Worm (Caenorhabditis elegans) whole organism, late embryonic: ENCODE results near the gene his-40.

ENCODE experiments used
- C08G9.2 ChIP-seq: sonication (generic microtip); optimal IDR thresholded peaks from 2 replicates; lab custom pipeline; 2016; ENCODE audit warnings: mild to moderate bottlenecking, missing genetic modification characterization, moderate library complexity, missing compliant biosample characterization
- C38D4.7 ChIP-seq: fragments of 200-800 bp; sonication (Bioruptor generic); optimal IDR thresholded peaks from 2 replicates; lab custom pipeline; 2018; ENCODE audit warnings: mild to moderate bottlenecking, missing genetic modification characterization, moderate library complexity, missing compliant biosample characterization
- K02D7.2 ChIP-seq: sonication (generic microtip); optimal IDR thresholded peaks from 2 replicates; lab custom pipeline; 2017; ENCODE audit warnings: mild to moderate bottlenecking, missing genetic modification characterization, missing compliant biosample characterization
- K09A11.1 ChIP-seq: sonication (generic microtip); optimal IDR thresholded peaks from 2 replicates; lab custom pipeline; 2017; ENCODE audit warnings: antibody characterized with exemption, mild to moderate bottlenecking, missing genetic modification characterization, missing compliant biosample characterization; ENCODE audit not compliant: insufficient read depth
- T23F11.4 ChIP-seq: fragments of 200-800 bp; sonication (Bioruptor generic); optimal IDR thresholded peaks from 2 replicates; lab custom pipeline; 2018; ENCODE audit warnings: mild to moderate bottlenecking, missing genetic modification characterization, missing compliant biosample characterization
- Y22D7AL.16 ChIP-seq: sonication (generic microtip); optimal IDR thresholded peaks from 2 replicates; lab custom pipeline; 2016; ENCODE audit warnings: missing genetic modification characterization, missing compliant biosample characterization
- ceh-14 ChIP-seq: sonication (generic microtip); optimal IDR thresholded peaks from 2 replicates; lab custom pipeline; 2016; ENCODE audit warnings: missing genotype, missing genetic modification characterization, missing compliant biosample characterization
- ceh-19 ChIP-seq: fragments of 200-800 bp; sonication (Bioruptor generic); optimal IDR thresholded peaks from 2 replicates; lab custom pipeline; 2018; ENCODE audit warnings: mild to moderate bottlenecking, missing genetic modification characterization, missing compliant biosample characterization
- ceh-2 ChIP-seq: sonication (generic microtip); optimal IDR thresholded peaks from 2 replicates; lab custom pipeline; 2016; ENCODE audit warnings: missing genotype, missing genetic modification characterization, missing compliant biosample characterization
- ceh-30 ChIP-seq: fragments of 150-350 bp; optimal IDR thresholded peaks from 2 replicates; lab custom pipeline; 2014; ENCODE audit warnings: missing biosample characterization, missing genetic modification characterization
- ceh-31 ChIP-seq: sonication (generic microtip); optimal IDR thresholded peaks from 2 replicates; lab custom pipeline; 2016; ENCODE audit warnings: missing genetic modification characterization, missing compliant biosample characterization
- ceh-34 ChIP-seq: sonication (generic microtip); optimal IDR thresholded peaks from 2 replicates; lab custom pipeline; 2016; ENCODE audit warnings: mild to moderate bottlenecking, missing genetic modification characterization, missing compliant biosample characterization
- ceh-6 ChIP-seq: fragments of 200-800 bp; sonication (Bioruptor generic); optimal IDR thresholded peaks from 2 replicates; lab custom pipeline; 2018; ENCODE audit warnings: mild to moderate bottlenecking, missing genetic modification characterization, missing compliant biosample characterization
- elt-2 ChIP-seq: sonication (generic microtip); optimal IDR thresholded peaks from 2 replicates; lab custom pipeline; 2016; ENCODE audit warnings: missing genetic modification reagents, missing genetic modification characterization, missing compliant biosample characterization
- elt-4 ChIP-seq: sonication (generic microtip); optimal IDR thresholded peaks from 2 replicates; lab custom pipeline; 2016; ENCODE audit warnings: missing genetic modification characterization, missing compliant biosample characterization
- fax-1 ChIP-seq: sonication (generic microtip); optimal IDR thresholded peaks from 2 replicates; lab custom pipeline; 2016; ENCODE audit warnings: missing genotype, missing genetic modification characterization, missing compliant biosample characterization
- fkh-10 ChIP-seq: fragments of 150-350 bp; optimal IDR thresholded peaks from 2 replicates; lab custom pipeline; 2014; ENCODE audit warnings: missing biosample characterization, missing genetic modification reagents, missing genetic modification characterization
- hlh-13 ChIP-seq: fragments of 200-800 bp; sonication (Bioruptor generic); optimal IDR thresholded peaks from 2 replicates; lab custom pipeline; 2018; ENCODE audit warnings: mild to moderate bottlenecking, missing genetic modification characterization, missing compliant biosample characterization
- hlh-30 ChIP-seq: sonication (generic microtip); optimal IDR thresholded peaks from 2 replicates; lab custom pipeline; 2017; ENCODE audit warnings: antibody characterized with exemption, missing genetic modification characterization, missing compliant biosample characterization; ENCODE audit not compliant: insufficient read depth
- hlh-6 ChIP-seq: sonication (generic microtip); optimal IDR thresholded peaks from 2 replicates; lab custom pipeline; 2016; ENCODE audit warnings: missing genotype, missing genetic modification characterization, missing compliant biosample characterization
- hlh-8 ChIP-seq: sonication (generic microtip); optimal IDR thresholded peaks from 2 replicates; lab custom pipeline; 2016; ENCODE audit warnings: missing genotype, missing genetic modification characterization, missing compliant biosample characterization
- madf-2 ChIP-seq: sonication (generic microtip); optimal IDR thresholded peaks from 2 replicates; lab custom pipeline; 2017; ENCODE audit warnings: missing genetic modification characterization, missing compliant biosample characterization
- mec-3 ChIP-seq: sonication (generic microtip); optimal IDR thresholded peaks from 2 replicates; lab custom pipeline; 2016; ENCODE audit warnings: borderline replicate concordance, missing genetic modification characterization, missing compliant biosample characterization
- nhr-11 ChIP-seq: fragments of 150-350 bp; optimal IDR thresholded peaks from 2 replicates; lab custom pipeline; 2014; ENCODE audit warnings: missing biosample characterization, missing genetic modification characterization
- nhr-232 ChIP-seq: sonication (generic microtip); optimal IDR thresholded peaks from 2 replicates; lab custom pipeline; 2016; ENCODE audit warnings: missing genetic modification characterization, missing compliant biosample characterization
- odd-2 ChIP-seq: sonication (generic microtip); optimal IDR thresholded peaks from 2 replicates; lab custom pipeline; 2017; ENCODE audit warnings: antibody characterized with exemption, mild to moderate bottlenecking, missing genetic modification characterization, missing compliant biosample characterization
- pag-3 ChIP-seq: sonication (generic microtip); optimal IDR thresholded peaks from 2 replicates; lab custom pipeline; 2016; ENCODE audit warnings: missing compliant biosample characterization, missing genetic modification characterization, borderline replicate concordance
- pat-9 ChIP-seq: fragments of 200-800 bp; sonication (Bioruptor generic); optimal IDR thresholded peaks from 2 replicates; lab custom pipeline; 2018; ENCODE audit warnings: mild to moderate bottlenecking, missing genetic modification characterization, moderate library complexity, missing compliant biosample characterization
- pha-2 ChIP-seq: sonication (generic microtip); optimal IDR thresholded peaks from 2 replicates; lab custom pipeline; 2017; ENCODE audit warnings: mild to moderate bottlenecking, missing genetic modification characterization, missing compliant biosample characterization
- pros-1 ChIP-seq: fragments of 150-350 bp; optimal IDR thresholded peaks from 2 replicates; lab custom pipeline; 2014; ENCODE audit warnings: missing biosample characterization, missing genetic modification reagents, missing genetic modification characterization
- sdc-2 ChIP-seq: sonication (generic microtip); optimal IDR thresholded peaks from 2 replicates; lab custom pipeline; 2016; ENCODE audit warnings: missing genotype, missing genetic modification characterization, missing compliant biosample characterization
- sox-2 ChIP-seq: fragments of 200-800 bp; sonication (Bioruptor generic); IDR thresholded peaks from 2 replicates; pipeline ENCODE4 v1.3.6; 2022; ENCODE audit warnings: missing genetic modification reagents, missing genetic modification characterization, missing compliant biosample characterization
- sox-4 ChIP-seq: sonication (generic microtip); optimal IDR thresholded peaks from 2 replicates; lab custom pipeline; 2017; ENCODE audit warnings: mild to moderate bottlenecking, missing genetic modification characterization, inconsistent platforms, missing compliant biosample characterization
- syd-9 ChIP-seq: sonication (generic microtip); optimal IDR thresholded peaks from 2 replicates; lab custom pipeline; 2016; ENCODE audit warnings: mild to moderate bottlenecking, missing genetic modification characterization, moderate library complexity, missing compliant biosample characterization
- tbx-2 ChIP-seq: sonication (generic microtip); optimal IDR thresholded peaks from 2 replicates; lab custom pipeline; 2016; ENCODE audit warnings: missing genetic modification characterization, missing compliant biosample characterization
- unc-55 ChIP-seq: sonication (generic microtip); optimal IDR thresholded peaks from 2 replicates; lab custom pipeline; 2017; ENCODE audit warnings: missing biosample characterization, missing genetic modification reagents, missing genetic modification characterization
- unc-86 ChIP-seq: sonication (generic microtip); optimal IDR thresholded peaks from 2 replicates; lab custom pipeline; 2016; ENCODE audit warnings: missing genetic modification characterization, missing compliant biosample characterization
- zip-5 ChIP-seq: sonication (generic microtip); optimal IDR thresholded peaks from 2 replicates; lab custom pipeline; 2016; ENCODE audit warnings: missing genetic modification characterization, missing compliant biosample characterization
- ztf-16 ChIP-seq: sonication (generic microtip); optimal IDR thresholded peaks from 2 replicates; lab custom pipeline; 2017; ENCODE audit warnings: missing genetic modification characterization, missing compliant biosample characterization

The his-40 gene

DNA sequence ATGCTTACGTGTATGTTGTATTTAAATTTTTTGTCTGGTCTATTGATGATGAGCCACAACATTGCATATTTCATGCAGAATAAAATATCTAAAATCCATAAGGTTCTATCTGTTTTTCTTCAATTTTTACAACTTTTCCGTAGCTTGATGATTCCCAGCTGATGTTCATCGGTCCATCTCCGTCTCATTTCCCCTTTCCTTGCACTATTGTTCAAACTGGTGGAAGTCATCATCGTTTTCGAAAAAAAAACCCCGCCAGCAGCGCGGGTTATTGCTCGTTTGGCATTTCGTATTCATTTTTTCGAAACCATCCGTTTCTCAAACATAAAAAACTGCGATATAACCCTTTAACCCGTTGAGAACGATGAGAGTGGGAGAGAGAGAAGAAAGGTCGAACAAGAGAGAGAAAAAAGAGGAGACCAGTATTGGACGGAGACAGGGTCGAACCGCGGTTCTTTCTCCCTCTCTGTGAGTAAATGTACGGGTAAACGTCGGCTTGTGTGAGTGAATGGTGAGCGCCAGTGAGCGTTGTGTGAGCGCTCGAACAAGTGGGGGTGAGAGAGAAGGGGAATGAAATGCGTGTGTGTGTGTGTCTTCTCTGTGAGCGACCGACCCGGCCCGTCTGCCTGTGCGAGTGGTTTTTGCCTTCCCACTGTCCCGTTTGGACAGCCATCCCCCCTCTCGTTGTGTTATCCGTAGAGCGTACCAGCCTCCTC, 45.2 kb upstream of the his-40 start (continued):
- TF ChIP-seq C08G9.2 (tag; lab: Kevin White, UChicago) (peak; percentile 69), ceh-6 (GFP tag; lab: Kevin White, UChicago) (peak; percentile 9), odd-2 (tag; lab: Kevin White, UChicago) (no peak), K09A11.1 (tag; lab: Kevin White, UChicago) (peak; percentile 56), sdc-2 (tag; lab: Kevin White, UChicago) (peak; percentile 88), sox-2 (GFP tag; lab: Robert Waterston, UW) (no peak; the same call in 1 of the 2 replicates), ceh-31 (tag; lab: Kevin White, UChicago) (peak; percentile 89), unc-86 (tag; lab: Kevin White, UChicago) (no peak), C38D4.7 (GFP tag; lab: Kevin White, UChicago) (peak; percentile 3), Y22D7AL.16 (tag; lab: Kevin White, UChicago) (peak; percentile 3), nhr-232 (tag; lab: Kevin White, UChicago) (peak; percentile 12), hlh-30 (tag; lab: Kevin White, UChicago) (peak; percentile 67), syd-9 (tag; lab: Kevin White, UChicago) (peak; percentile 72), ceh-2 (tag; lab: Kevin White, UChicago) (peak; percentile 69)

DNA sequence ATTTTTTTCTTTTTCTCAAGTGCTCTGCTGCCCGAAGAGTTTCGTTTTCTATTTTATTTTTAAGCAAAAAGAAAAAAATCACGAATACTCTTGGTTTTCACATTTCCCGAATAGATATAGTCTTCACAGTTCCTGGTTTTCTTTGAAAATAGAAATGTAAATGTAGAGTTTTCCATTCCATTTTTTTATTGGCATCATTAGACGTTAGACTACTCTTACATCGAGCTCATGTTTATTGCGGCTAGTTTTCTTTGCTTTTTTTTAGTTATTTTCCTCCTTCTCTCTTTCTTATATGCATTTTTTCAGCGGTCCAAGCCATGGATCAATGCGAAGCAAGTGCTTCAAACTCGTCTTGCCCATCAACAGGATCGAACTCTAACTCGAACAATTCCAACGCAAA, 44.6 kb upstream of the his-40 start, which contains the start of gene F46H5.2:
F46H5.2 (plus strand) TSS at position 301 of the 400 bp plus-strand sequence.
- TF ChIP-seq ceh-34 (tag; lab: Kevin White, UChicago) (no peak), elt-4 (tag; lab: Kevin White, UChicago) (no peak), pros-1 (tag; lab: Kevin White, UChicago) (no peak), madf-2 (tag; lab: Kevin White, UChicago) (no peak), K02D7.2 (tag; lab: Kevin White, UChicago) (no peak), zip-5 (tag; lab: Kevin White, UChicago) (no peak), ztf-16 (tag; lab: Kevin White, UChicago) (no peak), T23F11.4 (no peak), tbx-2 (tag; lab: Kevin White, UChicago) (no peak), ceh-30 (tag; lab: Kevin White, UChicago) (no peak), fax-1 (no peak), elt-2 (tag; lab: Kevin White, UChicago) (no peak), unc-55 (GFP tag; lab: Kevin White, UChicago) (no peak), pha-2 (tag; lab: Kevin White, UChicago) (no peak), fkh-10 (GFP tag; lab: Kevin White, UChicago) (no peak), pat-9 (tag; lab: Kevin White, UChicago) (no peak), mec-3 (tag; lab: Kevin White, UChicago) (no peak)

DNA sequence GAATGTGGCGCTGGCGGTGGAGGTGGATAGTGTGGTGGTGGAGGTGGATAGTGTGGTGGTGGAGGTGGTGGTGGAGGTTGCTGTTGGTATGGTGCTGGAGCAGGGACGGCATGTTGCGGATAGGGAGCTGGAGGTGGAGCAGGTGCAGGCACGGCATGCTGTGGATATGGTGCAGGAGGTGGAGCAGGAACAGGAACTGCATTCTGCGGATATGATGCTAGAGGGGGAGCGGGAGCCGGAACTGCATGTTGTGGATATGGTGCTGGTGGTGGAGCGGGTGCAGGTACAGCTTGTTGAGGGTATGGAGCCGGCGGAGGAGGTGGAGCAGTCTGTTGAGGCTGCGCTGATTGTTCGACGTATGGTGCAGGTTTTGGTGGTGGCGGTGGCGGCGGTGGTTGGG, 40.9 kb upstream of the his-40 start:
- no peak for TF ChIP-seq ceh-19 (GFP tag; lab: Kevin White, UChicago)
- no peak for TF ChIP-seq hlh-8
- no peak for TF ChIP-seq sox-4
- no peak for TF ChIP-seq ztf-16 (tag; lab: Kevin White, UChicago)
- no peak for TF ChIP-seq C08G9.2 (tag; lab: Kevin White, UChicago)
- TF ChIP-seq elt-2 (tag; lab: Kevin White, UChicago) = no peak
- no peak for TF ChIP-seq ceh-14 (tag; lab: Kevin White, UChicago)
- no peak for TF ChIP-seq ceh-31 (tag; lab: Kevin White, UChicago)
- no peak for TF ChIP-seq hlh-13 (GFP tag; lab: Kevin White, UChicago)
- TF ChIP-seq nhr-11 (tag; lab: Kevin White, UChicago) = no peak
- no peak for TF ChIP-seq tbx-2 (tag; lab: Kevin White, UChicago)
- no peak for TF ChIP-seq C38D4.7 (GFP tag; lab: Kevin White, UChicago)
- TF ChIP-seq hlh-6 = no peak
- no peak for TF ChIP-seq fax-1
- TF ChIP-seq pag-3 (tag; lab: Kevin White, UChicago) = no peak
